Fruit fly (Drosophila melanogaster): ENCODE data around the gene RpL13A.

The RpL13A gene

DNA sequence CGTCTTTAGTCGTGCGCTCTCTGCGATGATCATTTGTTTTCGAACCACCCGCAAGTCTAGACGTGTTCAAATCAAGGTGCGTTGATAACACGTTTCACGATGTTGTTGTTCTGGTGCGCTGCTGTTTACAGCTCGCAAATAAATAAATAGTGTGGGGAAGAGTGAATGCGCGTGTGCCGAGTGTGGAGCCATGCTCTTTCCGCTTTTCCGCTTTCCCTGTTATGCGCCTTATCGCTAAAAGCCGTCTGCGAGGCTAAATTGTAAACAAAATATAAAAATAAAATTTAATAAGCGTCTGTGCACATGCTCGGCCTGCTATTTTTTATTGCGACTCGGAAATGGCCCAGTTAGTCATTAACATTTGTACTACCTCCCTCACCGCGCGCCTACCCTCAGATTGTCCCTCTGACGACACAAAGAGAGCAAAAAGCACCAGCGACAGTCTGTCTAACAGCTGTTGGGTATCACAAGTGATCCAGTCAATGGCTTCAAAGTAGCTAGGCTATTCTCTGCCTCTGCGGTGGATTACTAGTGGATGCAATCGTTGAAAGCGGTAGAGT, 48.5 kb downstream of the RpL13A start (continued):
- TF ChIP-seq Hr51 (GFP tag; optimal IDR thresholded peaks at IDR 0.05) (peak in 1 of 2 experiments; percentile 56), slbo (GFP tag; IDR thresholded peaks at IDR 0.05) (0 out of 2 replicates have a peak, but pooled peaks have one; percentile 18), Opbp (GFP tag; IDR thresholded peaks at IDR 0.05; ENCODE audit: partially characterized antibody) (no peak), sqz (GFP tag; optimal IDR thresholded peaks at IDR 0.05) (no peak), Myb (GFP tag; optimal IDR thresholded peaks at IDR 0.05) (peak; percentile 19), crp (GFP tag; optimal IDR thresholded peaks at IDR 0.05) (peak in 1 of 2 experiments; percentile 52), run (tag; optimal IDR thresholded peaks at IDR 0.05) (peak; percentile 75), CG7372 (GFP tag; IDR thresholded peaks at IDR 0.05) (0 out of 2 replicates have a peak, but pooled peaks have one; percentile 33), cg (GFP tag; optimal IDR thresholded peaks at IDR 0.05) (peak; percentile 23), hb (GFP tag; IDR thresholded peaks at IDR 0.05; ENCODE audit: partially characterized antibody) (no peak), CG9797 (GFP tag; optimal IDR thresholded peaks at IDR 0.05) (peak; percentile 30), YL-1 (GFP tag; optimal IDR thresholded peaks at IDR 0.05) (peak; percentile 95), Poxn (GFP tag; IDR thresholded peaks at IDR 0.05) (no peak), CG14014 (GFP tag; IDR thresholded peaks at IDR 0.05) (peak; percentile 61; the same call in 1 of the 2 replicates), CG11456 (GFP tag; IDR thresholded peaks at IDR 0.05) (no peak), ttk (GFP tag; IDR thresholded peaks at IDR 0.05) (no peak), Drgx (GFP tag; IDR thresholded peaks at IDR 0.05) (peak; percentile 38; the same call in 1 of the 2 replicates), CG11093 (GFP tag; IDR thresholded peaks at IDR 0.05) (peak; percentile 36; the same call in 1 of the 3 replicates), CG17186 (GFP tag; optimal IDR thresholded peaks at IDR 0.05) (peak; percentile 56), az2 (GFP tag; optimal IDR thresholded peaks at IDR 0.05) (no peak), CG4328 (GFP tag; optimal IDR thresholded peaks at IDR 0.05) (peak; percentile 90), lmd (GFP tag; IDR thresholded peaks at IDR 0.05) (no peak), zf30C (GFP tag; optimal IDR thresholded peaks at IDR 0.05) (peak; percentile 37), NC2β (GFP tag; optimal IDR thresholded peaks at IDR 0.05) (peak; percentile 76), CG6254 (GFP tag; optimal IDR thresholded peaks at IDR 0.05) (peak; percentile 66), Hey (tag; optimal IDR thresholded peaks at IDR 0.05) (peak; percentile 85), BEAF-32 (GFP tag; optimal IDR thresholded peaks at IDR 0.05) (no peak), CG4707 (GFP tag; optimal IDR thresholded peaks at IDR 0.05) (peak; percentile 93), jing (GFP tag; optimal IDR thresholded peaks at IDR 0.05) (no peak), CG11504 (tag; optimal IDR thresholded peaks at IDR 0.05) (no peak), B-H1 (GFP tag; IDR thresholded peaks at IDR 0.05) (peak; percentile 26; the same call in 1 of the 3 replicates), CG4282 (GFP tag; optimal IDR thresholded peaks at IDR 0.05) (no peak), bcd (GFP tag; optimal IDR thresholded peaks at IDR 0.05) (peak; percentile 57), pfk (GFP tag; optimal IDR thresholded peaks at IDR 0.05) (peak; percentile 79), Dfd (GFP tag; optimal IDR thresholded peaks at IDR 0.05) (no peak), CG17802 (tag; optimal IDR thresholded peaks at IDR 0.05) (peak; percentile 55), nom (GFP tag; optimal IDR thresholded peaks at IDR 0.05) (no peak), stwl (tag; optimal IDR thresholded peaks at IDR 0.05) (no peak), grau (tag; optimal IDR thresholded peaks at IDR 0.05) (peak; percentile 50), gce (GFP tag; IDR thresholded peaks at IDR 0.05) (peak; percentile 74; the same call in 2 of the 3 replicates), CG15601 (tag; optimal IDR thresholded peaks at IDR 0.05) (peak; percentile 94), HHEX (GFP tag; optimal IDR thresholded peaks at IDR 0.05) (peak; percentile 89), Abd-B (GFP tag; optimal IDR thresholded peaks at IDR 0.05) (no peak), CG6813 (GFP tag; optimal IDR thresholded peaks at IDR 0.05) (peak; percentile 97), ci (GFP tag; IDR thresholded peaks at IDR 0.05) (peak; percentile 90), Sox100B (GFP tag; optimal IDR thresholded peaks at IDR 0.05) (no peak), CG18476 (GFP tag; optimal IDR thresholded peaks at IDR 0.05) (peak; percentile 69), CG31441 (GFP tag; IDR thresholded peaks at IDR 0.05) (peak; percentile 64; the same call in 1 of the 2 replicates), sisA (GFP tag; IDR thresholded peaks at IDR 0.05) (no peak)

Data from whole organism, embryonic.